Worm (Caenorhabditis elegans) whole organism, L3 larva: ENCODE data around the gene atgp-2.

Experiments used
- R02D3.7 ChIP-seq: fragments of 150-350 bp; optimal IDR thresholded peaks from 2 replicates; lab custom pipeline; 2014; ENCODE audit warnings: missing biosample characterization, missing genetic modification characterization
- ama-1 ChIP-seq: fragments of 150-350 bp; optimal IDR thresholded peaks from 2 replicates; lab custom pipeline; 2018
- ceh-16 ChIP-seq: sonication (generic microtip); optimal IDR thresholded peaks from 2 replicates; lab custom pipeline; 2017; ENCODE audit warnings: missing biosample characterization, missing genetic modification characterization
- ceh-28 ChIP-seq: fragments of 150-350 bp; optimal IDR thresholded peaks from 2 replicates; lab custom pipeline; 2014; ENCODE audit warnings: missing biosample characterization, missing genetic modification reagents, missing genetic modification characterization
- ceh-82 ChIP-seq: fragments of 150-350 bp; optimal IDR thresholded peaks from 2 replicates; lab custom pipeline; 2014; ENCODE audit warnings: missing biosample characterization, missing genetic modification characterization
- daf-12 ChIP-seq: fragments of 150-350 bp; optimal IDR thresholded peaks from 2 replicates; lab custom pipeline; 2014; ENCODE audit warnings: missing biosample characterization, missing genetic modification reagents, missing genetic modification characterization
- elt-1 ChIP-seq: fragments of 150-350 bp; optimal IDR thresholded peaks from 2 replicates; lab custom pipeline; 2014; ENCODE audit warnings: missing biosample characterization, missing genetic modification characterization
- elt-2 ChIP-seq: sonication (generic microtip); optimal IDR thresholded peaks from 2 replicates; lab custom pipeline; 2016; ENCODE audit warnings: missing genetic modification reagents, mild to moderate bottlenecking, missing genetic modification characterization, missing compliant biosample characterization
- fkh-10 ChIP-seq: sonication (generic microtip); optimal IDR thresholded peaks from 2 replicates; lab custom pipeline; 2017; ENCODE audit warnings: missing biosample characterization, missing genetic modification reagents, missing genetic modification characterization
- fkh-2 ChIP-seq: fragments of 150-350 bp; optimal IDR thresholded peaks from 2 replicates; lab custom pipeline; 2014; ENCODE audit warnings: missing biosample characterization, missing genetic modification reagents, missing genetic modification characterization
- fos-1 ChIP-seq: fragments of 150-350 bp; optimal IDR thresholded peaks from 2 replicates; lab custom pipeline; 2014; ENCODE audit warnings: missing biosample characterization, missing genetic modification characterization
- hmg-11 ChIP-seq: sonication (generic microtip); optimal IDR thresholded peaks from 2 replicates; lab custom pipeline; 2016; ENCODE audit warnings: missing genetic modification characterization, missing compliant biosample characterization
- jun-1 ChIP-seq: fragments of 150-350 bp; optimal IDR thresholded peaks from 2 replicates; lab custom pipeline; 2014; ENCODE audit warnings: missing biosample characterization, missing genetic modification reagents, missing genetic modification characterization
- lin-15B ChIP-seq: fragments of 150-350 bp; optimal IDR thresholded peaks from 2 replicates; lab custom pipeline; 2014; ENCODE audit warnings: missing biosample characterization, missing genetic modification characterization
- lin-39 ChIP-seq: fragments of 150-350 bp; optimal IDR thresholded peaks from 2 replicates; lab custom pipeline; 2018; ENCODE audit warnings: missing biosample characterization, missing genetic modification reagents, missing genetic modification characterization
- lsy-12 ChIP-seq: sonication (generic microtip); optimal IDR thresholded peaks from 2 replicates; lab custom pipeline; 2016; ENCODE audit warnings: mild to moderate bottlenecking, missing genetic modification characterization, missing compliant biosample characterization
- mdl-1 ChIP-seq: fragments of 150-350 bp; optimal IDR thresholded peaks from 2 replicates; lab custom pipeline; 2014; ENCODE audit warnings: missing biosample characterization, missing genetic modification characterization
- nhr-11 ChIP-seq: fragments of 150-350 bp; optimal IDR thresholded peaks from 2 replicates; lab custom pipeline; 2014; ENCODE audit warnings: missing biosample characterization, missing genetic modification characterization
- nhr-12 ChIP-seq: fragments of 150-350 bp; optimal IDR thresholded peaks from 2 replicates; lab custom pipeline; 2014; ENCODE audit warnings: missing biosample characterization, missing genetic modification characterization
- nhr-23 ChIP-seq: fragments of 150-350 bp; optimal IDR thresholded peaks from 2 replicates; lab custom pipeline; 2014; ENCODE audit warnings: missing biosample characterization, missing genetic modification reagents, missing genetic modification characterization
- nhr-237 ChIP-seq: fragments of 150-350 bp; optimal IDR thresholded peaks from 2 replicates; lab custom pipeline; 2014; ENCODE audit warnings: missing biosample characterization, missing genetic modification characterization
- nhr-25 ChIP-seq: sonication (generic microtip); optimal IDR thresholded peaks from 2 replicates; lab custom pipeline; 2017; ENCODE audit warnings: missing biosample characterization, missing genetic modification characterization
- nhr-28 ChIP-seq: fragments of 150-350 bp; optimal IDR thresholded peaks from 2 replicates; lab custom pipeline; 2014; ENCODE audit warnings: missing biosample characterization, missing genetic modification characterization
- nhr-43 ChIP-seq: sonication (generic microtip); optimal IDR thresholded peaks from 2 replicates; lab custom pipeline; 2016; ENCODE audit warnings: mild to moderate bottlenecking, missing genetic modification characterization, missing compliant biosample characterization; ENCODE audit not compliant: poor library complexity, severe bottlenecking
- nhr-76 ChIP-seq: fragments of 150-350 bp; sonication (generic microtip); optimal IDR thresholded peaks from 5 replicates; lab custom pipeline; 2014; ENCODE audit warnings: missing biosample characterization, missing genetic modification characterization
- nhr-77 ChIP-seq: fragments of 150-350 bp; optimal IDR thresholded peaks from 2 replicates; lab custom pipeline; 2014; ENCODE audit warnings: missing biosample characterization, missing genetic modification characterization
- pha-4 ChIP-seq: fragments of 150-350 bp; optimal IDR thresholded peaks from 2 replicates; lab custom pipeline; 2014; ENCODE audit warnings: missing biosample characterization, missing genetic modification reagents, missing genetic modification characterization
- pqm-1 ChIP-seq: fragments of 150-350 bp; optimal IDR thresholded peaks from 2 replicates; lab custom pipeline; 2017; ENCODE audit warnings: missing biosample characterization, missing genetic modification characterization, inconsistent platforms
- sea-2 ChIP-seq: fragments of 150-350 bp; sonication (generic microtip); optimal IDR thresholded peaks from 4 replicates; lab custom pipeline; 2014; ENCODE audit warnings: missing biosample characterization, missing genetic modification reagents, missing genetic modification characterization
- snpc-4 ChIP-seq: fragments of 150-350 bp; optimal IDR thresholded peaks from 2 replicates; lab custom pipeline; 2014; ENCODE audit warnings: missing biosample characterization, missing genetic modification characterization
- tbx-2 ChIP-seq: sonication (generic microtip); optimal IDR thresholded peaks from 2 replicates; lab custom pipeline; 2016; ENCODE audit warnings: mild to moderate bottlenecking, missing genetic modification characterization, missing compliant biosample characterization
- ztf-11 ChIP-seq: fragments of 150-350 bp; optimal IDR thresholded peaks from 2 replicates; lab custom pipeline; 2014; ENCODE audit warnings: missing biosample characterization, missing genetic modification characterization
- ztf-4 ChIP-seq: fragments of 150-350 bp; optimal IDR thresholded peaks from 2 replicates; lab custom pipeline; 2014; ENCODE audit warnings: missing biosample characterization, missing genetic modification characterization

The atgp-2 gene

ce11 chrII:14635179-14635578, 8.7 kb downstream of the atgp-2 start (continued):
- TF ChIP-seq daf-12 (tag; lab: Kevin White, UChicago): no peak
- no peak for TF ChIP-seq ztf-11
- peak; percentile 54 for TF ChIP-seq hmg-11
- no peak for TF ChIP-seq nhr-77 (tag; lab: Kevin White, UChicago)
- no peak for TF ChIP-seq pqm-1
- TF ChIP-seq nhr-12 (tag; lab: Kevin White, UChicago): no peak
- no peak for TF ChIP-seq fos-1 (tag; lab: Kevin White, UChicago)
- no peak for TF ChIP-seq ztf-4 (tag; lab: Kevin White, UChicago)
- no peak for TF ChIP-seq ceh-82 (tag; lab: Kevin White, UChicago)
- no peak for TF ChIP-seq ceh-28
- TF ChIP-seq nhr-237 (tag; lab: Kevin White, UChicago): no peak
- no peak for TF ChIP-seq lsy-12 (tag; lab: Kevin White, UChicago)
- TF ChIP-seq elt-1 (tag; lab: Kevin White, UChicago): no peak

- no peak for TF ChIP-seq ceh-16
- TF ChIP-seq lsy-12 (tag; lab: Kevin White, UChicago): no peak
- no peak for TF ChIP-seq nhr-77 (tag; lab: Kevin White, UChicago)
- TF ChIP-seq nhr-12 (tag; lab: Kevin White, UChicago): no peak
- TF ChIP-seq nhr-28: no peak
- TF ChIP-seq ceh-82 (tag; lab: Kevin White, UChicago): no peak
These were observed 9.8 kb downstream of the atgp-2 start for ce11 chrII:14634042-14634441.

DNA sequence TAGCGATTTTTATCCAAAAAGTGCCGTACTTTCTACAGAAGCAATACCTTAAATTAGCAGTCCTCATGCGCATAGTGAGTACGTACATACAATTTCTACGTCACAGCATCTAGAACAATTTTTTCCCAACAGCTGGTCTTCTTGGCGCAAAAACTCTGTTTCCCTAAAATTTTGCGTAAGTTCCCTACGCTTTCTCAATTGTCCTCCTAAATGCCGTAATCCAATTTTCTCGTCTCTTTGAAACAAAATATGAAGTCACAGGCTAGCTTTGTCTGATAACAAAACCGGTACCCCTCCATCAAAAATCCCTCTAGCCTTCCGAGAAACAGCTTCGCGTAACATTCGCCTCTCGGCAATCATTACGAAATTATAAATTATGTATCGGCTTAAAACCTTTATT, 11.1 kb downstream of the atgp-2 start, which contains the start of gene C38C6.3:
Gene C38C6.3 (plus strand): TSS at position 301 of the 400 bp plus-strand sequence.
- no peak for TF ChIP-seq pha-4 (tag; lab: Kevin White, UChicago)
- TF ChIP-seq elt-2 (tag; lab: Kevin White, UChicago): no peak
- no peak for TF ChIP-seq sea-2
- TF ChIP-seq mdl-1 (tag; lab: Kevin White, UChicago): no peak
- no peak for TF ChIP-seq nhr-43
- TF ChIP-seq, all 47 proteins: peak for 0

- no peak for TF ChIP-seq snpc-4 (tag; lab: Kevin White, UChicago)
- no peak for TF ChIP-seq nhr-76
- TF ChIP-seq jun-1: no peak
- no peak for TF ChIP-seq ama-1 (lab: Kevin White, UChicago)
- TF ChIP-seq nhr-43: no peak
- TF ChIP-seq ztf-4 (tag; lab: Kevin White, UChicago): no peak
- no peak for TF ChIP-seq lin-15B (tag; lab: Kevin White, UChicago)
- no peak for TF ChIP-seq ceh-28
- TF ChIP-seq fos-1 (tag; lab: Kevin White, UChicago): no peak
- no peak for TF ChIP-seq fkh-10 (GFP tag; lab: Kevin White, UChicago)
- TF ChIP-seq nhr-23: no peak
- TF ChIP-seq lin-39: no peak
- no peak for TF ChIP-seq ceh-16
- no peak for TF ChIP-seq nhr-11 (tag; lab: Kevin White, UChicago)
These were observed 16.6 kb downstream of the atgp-2 start, which contains the start of gene tag-297 for ce11 chrII:14627330-14627729. Gene tag-297 (plus strand): TSS chrII:14627630.

DNA sequence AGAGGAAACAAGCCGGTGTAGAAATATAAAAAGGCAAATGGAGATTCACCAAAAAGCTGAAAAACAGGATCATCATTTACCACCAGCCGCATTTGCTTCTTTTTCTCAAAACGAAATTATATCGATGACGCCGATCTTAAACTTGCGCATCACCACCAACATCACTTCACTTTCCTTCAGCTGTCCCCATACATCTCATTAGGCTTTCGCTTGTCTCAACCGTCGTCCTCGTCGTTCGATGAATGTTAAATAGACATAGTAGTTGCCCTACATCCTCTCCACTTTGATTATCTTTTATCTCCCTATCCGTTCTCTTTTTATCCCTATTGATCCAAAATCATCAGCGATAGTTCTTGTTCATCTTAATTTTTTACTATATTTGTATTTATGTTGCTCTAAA, 17.0 kb downstream of the atgp-2 start:
- TF ChIP-seq nhr-23: peak; percentile 22
- TF ChIP-seq nhr-25 (tag; lab: Kevin White, UChicago): peak; percentile 19
- TF ChIP-seq ztf-11: no peak

DNA sequence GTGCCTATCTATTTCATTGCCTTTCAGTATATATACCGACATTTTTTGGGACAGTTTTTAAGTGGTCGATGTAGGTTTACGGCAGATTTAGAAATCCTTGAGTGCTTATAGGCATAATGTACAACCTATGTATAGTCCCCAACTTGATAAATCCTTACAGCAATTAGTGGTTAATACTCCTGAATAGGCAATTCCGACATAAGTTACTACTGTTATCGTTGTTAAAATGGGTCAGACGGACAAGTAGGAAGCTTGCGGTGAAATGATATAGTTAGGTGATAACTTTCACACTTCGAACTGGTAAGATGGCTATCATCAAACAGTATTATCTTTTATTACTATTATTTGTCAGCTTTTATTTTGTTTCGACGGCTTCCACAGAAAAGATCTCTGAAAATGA, 21.1 kb downstream of the atgp-2 start, which contains the start of gene mltn-10:
Gene mltn-10 (plus strand): TSS at position 301 of the 400 bp plus-strand sequence.
- TF ChIP-seq nhr-28 (no peak), lin-39 (no peak), R02D3.7 (tag; lab: Kevin White, UChicago) (no peak), tbx-2 (tag; lab: Kevin White, UChicago) (no peak), sea-2 (no peak), nhr-77 (tag; lab: Kevin White, UChicago) (no peak), lin-15B (tag; lab: Kevin White, UChicago) (no peak), fkh-2 (tag; lab: Kevin White, UChicago) (no peak)
